Fruit fly (Drosophila melanogaster) whole organism, pupa: ENCODE measurements around the gene Tbc1d22.

ENCODE experiments used
- CG13204 ChIP-seq: fragments of 200-800 bp; sonication (Bioruptor generic); optimal IDR thresholded peaks from 2 replicates; lab custom pipeline; 2018; ENCODE audit warnings: missing biosample characterization, mild to moderate bottlenecking, missing genetic modification characterization, moderate library complexity
- Pif1A ChIP-seq: fragments of 200-800 bp; sonication (Bioruptor generic); optimal IDR thresholded peaks from 3 replicates; lab custom pipeline; 2016; ENCODE audit warnings: missing biosample characterization, missing genetic modification characterization

DNA sequence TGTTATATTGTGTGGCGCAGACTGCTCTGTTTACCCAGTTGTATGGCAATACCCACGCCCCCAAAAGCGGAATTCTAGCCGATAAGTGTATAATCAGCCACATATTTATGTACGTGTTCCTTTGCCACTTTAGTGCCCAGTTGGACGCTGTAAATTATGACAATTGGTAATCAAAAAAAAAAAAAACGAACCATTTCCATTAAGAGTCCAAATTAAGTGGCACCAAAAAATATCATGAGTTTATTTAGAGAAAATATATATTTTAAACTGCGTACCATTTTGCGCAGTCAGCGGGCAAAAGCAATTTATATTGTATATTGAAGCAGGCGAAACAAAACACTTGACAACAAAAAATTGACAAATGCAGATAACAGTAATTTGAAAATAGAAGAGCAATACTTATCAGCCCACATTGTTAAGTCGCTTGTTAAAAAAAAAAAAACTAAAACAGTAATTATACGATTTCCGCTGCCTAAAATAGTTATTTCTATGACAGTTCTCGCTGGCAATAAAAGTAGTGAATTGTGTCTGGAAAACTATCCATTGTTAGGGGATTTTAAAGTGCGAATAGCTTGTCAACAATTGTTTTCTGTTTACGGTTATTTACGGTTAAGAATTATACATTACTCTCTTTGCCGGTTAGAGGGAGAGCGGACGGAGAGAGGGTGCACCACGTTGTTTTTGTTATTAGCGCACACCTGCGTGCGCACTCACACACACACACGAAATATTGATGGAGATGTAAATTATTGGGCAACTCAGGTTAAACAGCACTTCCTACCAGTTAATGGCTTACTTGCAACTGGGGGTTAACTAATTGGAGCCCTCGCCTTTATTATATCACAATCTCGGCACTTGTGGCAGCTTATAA, 42.3 kb upstream of the Tbc1d22 start:
- TF ChIP-seq Pif1A (GFP tag; lab: Kevin White, UChicago) (no peak), CG13204 (GFP tag; lab: Kevin White, UChicago) (no peak)
